Worm (Caenorhabditis elegans): ENCODE measurements around the gene his-71.

- TF ChIP-seq skn-1 (tag; optimal IDR thresholded peaks at IDR 0.05) (no peak), lin-13 (GFP tag; optimal IDR thresholded peaks at IDR 0.05) (no peak), fos-1 (tag; optimal IDR thresholded peaks at IDR 0.05) (no peak), nhr-237 (tag; optimal IDR thresholded peaks at IDR 0.05) (no peak), unc-62 (GFP tag; optimal IDR thresholded peaks at IDR 0.05) (no peak), egl-27 (tag; optimal IDR thresholded peaks at IDR 0.05) (no peak), ztf-4 (tag; optimal IDR thresholded peaks at IDR 0.05) (no peak), unc-55 (GFP tag; optimal IDR thresholded peaks at IDR 0.05) (no peak), zag-1 (tag; optimal IDR thresholded peaks at IDR 0.05) (no peak), F13H6.1 (tag; optimal IDR thresholded peaks at IDR 0.05) (no peak), mbf-1 (tag; optimal IDR thresholded peaks at IDR 0.05) (no peak)
These were observed 28.2 kb downstream of the his-71 start for ce11 chrX:7953695-7954094.

Measured in whole organism, L2 larva.